Fruit fly (Drosophila melanogaster): ENCODE data around the gene Npc2h.

The Npc2h gene

DNA sequence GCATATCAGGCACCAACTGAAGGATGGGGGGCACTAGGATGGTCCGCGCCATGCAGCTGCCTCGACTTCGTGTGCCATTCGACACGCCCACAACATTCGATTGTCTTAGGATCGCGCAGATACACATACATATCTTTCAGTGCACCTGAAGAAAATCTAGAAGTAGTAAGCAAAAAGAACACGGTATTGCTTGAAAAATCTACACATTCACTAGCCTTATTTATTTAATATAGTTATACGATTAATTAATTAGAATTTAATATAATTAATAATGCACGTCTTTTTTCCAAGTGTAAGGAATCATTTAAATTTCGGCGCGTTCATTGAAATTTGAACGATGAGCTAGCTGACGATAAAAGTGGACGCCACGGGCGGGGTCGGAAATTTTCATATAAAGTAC, 11.5 kb downstream of the Npc2h start (continued):
- peak; percentile 56 for TF ChIP-seq CG10267 (tag; optimal IDR thresholded peaks at IDR 0.05)
- peak; percentile 57 for TF ChIP-seq CG17829 (tag; optimal IDR thresholded peaks at IDR 0.05)
- TF ChIP-seq fd64A (GFP tag; optimal IDR thresholded peaks at IDR 0.05), result no peak
- TF ChIP-seq Deaf1 (tag; optimal IDR thresholded peaks at IDR 0.05), result peak; percentile 11
- TF ChIP-seq CG13296 (GFP tag; optimal IDR thresholded peaks at IDR 0.05), result no peak
- TF ChIP-seq dmrt99B (tag; optimal IDR thresholded peaks at IDR 0.05), result peak; percentile 44
- peak; percentile 21; the same call in 1 of the 3 replicates for TF ChIP-seq croc (GFP tag; conservative IDR thresholded peaks at IDR 0.05)
- peak; percentile 71 for TF ChIP-seq CG10979 (tag; optimal IDR thresholded peaks at IDR 0.05)
- TF ChIP-seq fd96Cb (tag; optimal IDR thresholded peaks at IDR 0.05), result peak; percentile 28
- TF ChIP-seq z (GFP tag; IDR thresholded peaks at IDR 0.05), result no peak
- TF ChIP-seq CG9437 (GFP tag; optimal IDR thresholded peaks at IDR 0.05), result peak; percentile 20
- peak; percentile 57 for TF ChIP-seq CG17328 (GFP tag; IDR thresholded peaks at IDR 0.05)
- peak; percentile 57 for TF ChIP-seq CG9727 (GFP tag; optimal IDR thresholded peaks at IDR 0.05)
- 0 out of 2 replicates have a peak, but pooled peaks have one; percentile 13 for TF ChIP-seq Nf-YA (GFP tag; IDR thresholded peaks at IDR 0.05)
- TF ChIP-seq CG30403 (GFP tag; optimal IDR thresholded peaks at IDR 0.05), result peak; percentile 28
- TF ChIP-seq Fer1 (GFP tag; optimal IDR thresholded peaks at IDR 0.05), result no peak
- no peak for TF ChIP-seq ken (GFP tag; IDR thresholded peaks at IDR 0.05)
- peak in 1 of 2 experiments; percentile 19 for TF ChIP-seq dpn (GFP tag; optimal IDR thresholded peaks at IDR 0.05)
- TF ChIP-seq tin (GFP tag; optimal IDR thresholded peaks at IDR 0.05), result peak; percentile 29
- peak; percentile 35; the same call in 1 of the 2 replicates for TF ChIP-seq ssp (GFP tag; IDR thresholded peaks at IDR 0.05)
- TF ChIP-seq wor (GFP tag; IDR thresholded peaks at IDR 0.05), result 0 out of 2 replicates have a peak, but pooled peaks have one; percentile 13
- 0 out of 4 replicates have a peak, but pooled peaks have one; percentile 15 for TF ChIP-seq Gug (GFP tag; IDR thresholded peaks at IDR 0.05)
- peak; percentile 55 for TF ChIP-seq CG7839 (tag; optimal IDR thresholded peaks at IDR 0.05)
- peak; percentile 2 for TF ChIP-seq gcm (GFP tag; optimal IDR thresholded peaks at IDR 0.05)
- TF ChIP-seq CG32772 (GFP tag; IDR thresholded peaks at IDR 0.05), result no peak
- TF ChIP-seq lab (GFP tag; optimal IDR thresholded peaks at IDR 0.05), result peak; percentile 5
- TF ChIP-seq h (optimal IDR thresholded peaks at IDR 0.05), result no peak
- TF ChIP-seq CG10959 (GFP tag; IDR thresholded peaks at IDR 0.05), result peak; percentile 31; the same call in 1 of the 2 replicates
- TF ChIP-seq ewg (GFP tag; optimal IDR thresholded peaks at IDR 0.05), result peak; percentile 3
- TF ChIP-seq CG2678 (tag; optimal IDR thresholded peaks at IDR 0.05), result peak; percentile 45
- no peak for TF ChIP-seq CG2889 (GFP tag; IDR thresholded peaks at IDR 0.05)
- TF ChIP-seq CG10654 (GFP tag; optimal IDR thresholded peaks at IDR 0.05), result peak; percentile 30
- no peak for TF ChIP-seq CG8944 (GFP tag; optimal IDR thresholded peaks at IDR 0.05)
- peak; percentile 38 for TF ChIP-seq gsb-n (tag; optimal IDR thresholded peaks at IDR 0.05)
- TF ChIP-seq nmo (GFP tag; optimal IDR thresholded peaks at IDR 0.05), result peak; percentile 68
- TF ChIP-seq Ssrp (tag; optimal IDR thresholded peaks at IDR 0.05), result peak; percentile 49
- peak; percentile 67 for TF ChIP-seq gem (tag; optimal IDR thresholded peaks at IDR 0.05)
- peak; percentile 45 for TF ChIP-seq Sox102F (GFP tag; optimal IDR thresholded peaks at IDR 0.05)
- peak; percentile 42 for TF ChIP-seq CG7556 (GFP tag; optimal IDR thresholded peaks at IDR 0.05)
- peak; percentile 46 for TF ChIP-seq Oli (tag; optimal IDR thresholded peaks at IDR 0.05)
- TF ChIP-seq bsh (GFP tag; optimal IDR thresholded peaks at IDR 0.05), result peak in 1 of 2 experiments; percentile 76
- peak; percentile 75 for TF ChIP-seq CG18262 (tag; optimal IDR thresholded peaks at IDR 0.05)
- peak; percentile 52 for TF ChIP-seq vvl (GFP tag; IDR thresholded peaks at IDR 0.05)
- peak; percentile 45 for TF ChIP-seq E2f1 (GFP tag; IDR thresholded peaks at IDR 0.05)
- TF ChIP-seq CG4820 (GFP tag; optimal IDR thresholded peaks at IDR 0.05), result peak; percentile 35
- TF ChIP-seq ranshi (GFP tag; IDR thresholded peaks at IDR 0.05), result peak; percentile 50; the same call in 1 of the 2 replicates
- peak; percentile 7 for TF ChIP-seq CG2202 (tag; optimal IDR thresholded peaks at IDR 0.05)
- TF ChIP-seq grau (tag; optimal IDR thresholded peaks at IDR 0.05), result peak; percentile 53
- TF ChIP-seq Blimp-1 (GFP tag; optimal IDR thresholded peaks at IDR 0.05), result peak; percentile 52
- peak; percentile 55 for TF ChIP-seq phol (tag; optimal IDR thresholded peaks at IDR 0.05)

Measured in whole organism, embryonic.